Worm (Caenorhabditis elegans): Measurements from ENCODE around the gene srg-46.

The srg-46 gene

ce11 chrV:13396426-13396825, 32.9 kb downstream of the srg-46 start:
- TF ChIP-seq zfh-2 (GFP tag; conservative IDR thresholded peaks at IDR 0.05) (peak; percentile 67), rcor-1 (GFP tag; IDR thresholded peaks at IDR 0.05) (0 out of 2 replicates have a peak, but pooled peaks have one; percentile 16), nfya-2 (GFP tag; IDR thresholded peaks at IDR 0.05) (no peak), ceh-27 (GFP tag; optimal IDR thresholded peaks at IDR 0.05) (peak; percentile 80), madf-3 (GFP tag; IDR thresholded peaks at IDR 0.05) (no peak), F49E8.2 (tag; optimal IDR thresholded peaks at IDR 0.05; ENCODE audit: insufficient read depth) (no peak), ztf-6 (GFP tag; IDR thresholded peaks at IDR 0.05) (no peak), ztf-3 (GFP tag; optimal IDR thresholded peaks at IDR 0.05) (no peak), somi-1 (GFP tag; optimal IDR thresholded peaks at IDR 0.05) (peak; percentile 59), ceh-58 (GFP tag; IDR thresholded peaks at IDR 0.05) (no peak), Y53G8AR.9 (GFP tag; conservative IDR thresholded peaks at IDR 0.05) (no peak), ceh-79 (tag; optimal IDR thresholded peaks at IDR 0.05) (peak; percentile 8), B0035.1 (tag; optimal IDR thresholded peaks at IDR 0.05) (no peak), sea-2 (GFP tag; IDR thresholded peaks at IDR 0.05) (no peak), bed-2 (GFP tag; IDR thresholded peaks at IDR 0.05) (no peak)

- TF ChIP-seq nhr-80 (tag; optimal IDR thresholded peaks at IDR 0.05) (no peak), ZK185.1 (tag; optimal IDR thresholded peaks at IDR 0.05; ENCODE audit: poor library complexity, severe bottlenecking) (no peak), tlf-1 (GFP tag; optimal IDR thresholded peaks at IDR 0.05) (no peak), lin-26 (GFP tag; IDR thresholded peaks at IDR 0.05) (no peak), ceh-100 (GFP tag; IDR thresholded peaks at IDR 0.05) (no peak), ccch-3 (GFP tag; optimal IDR thresholded peaks at IDR 0.05) (no peak), pbrm-1 (GFP tag; IDR thresholded peaks at IDR 0.05) (no peak), sdz-38 (tag; optimal IDR thresholded peaks at IDR 0.05) (no peak), bed-1 (GFP tag; IDR thresholded peaks at IDR 0.05) (no peak), snpc-3.4 (tag; optimal IDR thresholded peaks at IDR 0.05) (no peak), F52B5.7 (tag; optimal IDR thresholded peaks at IDR 0.05) (no peak), nhr-120 (GFP tag; IDR thresholded peaks at IDR 0.05) (no peak), T07F8.4 (tag; optimal IDR thresholded peaks at IDR 0.05) (no peak)
These were observed 38.2 kb downstream of the srg-46 start for ce11 chrV:13401669-13402068.

- TF ChIP-seq somi-1 (GFP tag; optimal IDR thresholded peaks at IDR 0.05) (peak; percentile 24), nfya-1 (tag; optimal IDR thresholded peaks at IDR 0.05; ENCODE audit: borderline replicate concordance, insufficient read depth) (no peak)
These were observed 39.0 kb downstream of the srg-46 start for ce11 chrV:13402524-13402923.

ce11 chrV:13406032-13406431, 42.5 kb downstream of the srg-46 start, which contains the start of gene cutl-1:
cutl-1 (minus strand) TSS chrV:13406114.
- TF ChIP-seq mcd-1 (GFP tag; IDR thresholded peaks at IDR 0.05) (no peak), B0261.1 (tag; optimal IDR thresholded peaks at IDR 0.05) (no peak), rpc-1 (optimal IDR thresholded peaks at IDR 0.05) (no peak), rpc-1 (tag; optimal IDR thresholded peaks at IDR 0.05) (no peak), unc-62 (GFP tag; optimal IDR thresholded peaks at IDR 0.05) (no peak), madf-6 (GFP tag; IDR thresholded peaks at IDR 0.05) (peak; percentile 73), nhr-179 (tag; optimal IDR thresholded peaks at IDR 0.05) (no peak), ceh-79 (tag; optimal IDR thresholded peaks at IDR 0.05) (no peak), K12H6.12 (tag; optimal IDR thresholded peaks at IDR 0.05) (no peak), madf-3 (GFP tag; IDR thresholded peaks at IDR 0.05) (no peak), lsl-1 (GFP tag; optimal IDR thresholded peaks at IDR 0.05) (peak; percentile 49), ceh-27 (GFP tag; optimal IDR thresholded peaks at IDR 0.05) (no peak), nfyb-1 (GFP tag; IDR thresholded peaks at IDR 0.05) (no peak), madf-8 (GFP tag; conservative IDR thresholded peaks at IDR 0.05) (peak; percentile 60), xnd-1 (tag; optimal IDR thresholded peaks at IDR 0.05) (no peak), attf-3 (GFP tag; conservative IDR thresholded peaks at IDR 0.05) (peak; percentile 89)
